Fruit fly (Drosophila melanogaster): ENCODE data around the gene CG8620.

Gene CG8620

dm6 chr3L:7136663-7137062, 21.2 kb upstream of the CG8620 start:
- TF ChIP-seq Myc (optimal IDR thresholded peaks at IDR 0.05) (no peak), Sin3A (optimal IDR thresholded peaks at IDR 0.05) (no peak), psq (optimal IDR thresholded peaks at IDR 0.05) (no peak), insv (optimal IDR thresholded peaks at IDR 0.05) (no peak)

- TF ChIP-seq psq (optimal IDR thresholded peaks at IDR 0.05) (no peak), ttk (optimal IDR thresholded peaks at IDR 0.05) (no peak), Sin3A (optimal IDR thresholded peaks at IDR 0.05) (no peak), Myc (optimal IDR thresholded peaks at IDR 0.05) (no peak), insv (optimal IDR thresholded peaks at IDR 0.05) (no peak), h (optimal IDR thresholded peaks at IDR 0.05) (no peak)
Observed at dm6 chr3L:7137613-7138189, 20.2 kb upstream of the CG8620 start.

dm6 chr3L:7143283-7143682, 14.6 kb upstream of the CG8620 start:
- TF ChIP-seq ttk (optimal IDR thresholded peaks at IDR 0.05), result no peak
- TF ChIP-seq Myc (optimal IDR thresholded peaks at IDR 0.05), result no peak
- TF ChIP-seq insv (optimal IDR thresholded peaks at IDR 0.05), result no peak

- TF ChIP-seq insv (optimal IDR thresholded peaks at IDR 0.05) (no peak), Sin3A (optimal IDR thresholded peaks at IDR 0.05) (no peak), Myc (optimal IDR thresholded peaks at IDR 0.05) (no peak), h (optimal IDR thresholded peaks at IDR 0.05) (no peak), ttk (optimal IDR thresholded peaks at IDR 0.05) (no peak), psq (optimal IDR thresholded peaks at IDR 0.05) (no peak)
Observed at dm6 chr3L:7147796-7148195, 10.1 kb upstream of the CG8620 start.

dm6 chr3L:7149388-7149787, 8.5 kb upstream of the CG8620 start:
- TF ChIP-seq ttk (optimal IDR thresholded peaks at IDR 0.05), result no peak
- TF ChIP-seq insv (optimal IDR thresholded peaks at IDR 0.05), result no peak
- no peak for TF ChIP-seq Sin3A (optimal IDR thresholded peaks at IDR 0.05)
- TF ChIP-seq psq (optimal IDR thresholded peaks at IDR 0.05), result no peak
- TF ChIP-seq Myc (optimal IDR thresholded peaks at IDR 0.05), result no peak
- no peak for TF ChIP-seq h (optimal IDR thresholded peaks at IDR 0.05)

- TF ChIP-seq Sin3A (optimal IDR thresholded peaks at IDR 0.05) (no peak), ttk (optimal IDR thresholded peaks at IDR 0.05) (no peak), h (optimal IDR thresholded peaks at IDR 0.05) (no peak), insv (optimal IDR thresholded peaks at IDR 0.05) (no peak), Myc (optimal IDR thresholded peaks at IDR 0.05) (no peak), psq (optimal IDR thresholded peaks at IDR 0.05) (no peak)
Observed at dm6 chr3L:7149827-7150226, 8.1 kb upstream of the CG8620 start.

- TF ChIP-seq Myc (optimal IDR thresholded peaks at IDR 0.05) (no peak), ttk (optimal IDR thresholded peaks at IDR 0.05) (no peak), h (optimal IDR thresholded peaks at IDR 0.05) (no peak), psq (optimal IDR thresholded peaks at IDR 0.05) (no peak), Sin3A (optimal IDR thresholded peaks at IDR 0.05) (no peak), insv (optimal IDR thresholded peaks at IDR 0.05) (no peak)
Observed at dm6 chr3L:7150850-7151249, 7.0 kb upstream of the CG8620 start.

- TF ChIP-seq insv (optimal IDR thresholded peaks at IDR 0.05), result no peak
- TF ChIP-seq Myc (optimal IDR thresholded peaks at IDR 0.05), result no peak
- no peak for TF ChIP-seq psq (optimal IDR thresholded peaks at IDR 0.05)
- no peak for TF ChIP-seq h (optimal IDR thresholded peaks at IDR 0.05)
- no peak for TF ChIP-seq Sin3A (optimal IDR thresholded peaks at IDR 0.05)
- no peak for TF ChIP-seq ttk (optimal IDR thresholded peaks at IDR 0.05)
Observed at dm6 chr3L:7151521-7152465, 6.1 kb upstream of the CG8620 start.

dm6 chr3L:7153634-7154033, 4.3 kb upstream of the CG8620 start:
- TF ChIP-seq h (optimal IDR thresholded peaks at IDR 0.05) (no peak), psq (optimal IDR thresholded peaks at IDR 0.05) (no peak), insv (optimal IDR thresholded peaks at IDR 0.05) (no peak)

dm6 chr3L:7154249-7154648, 3.6 kb upstream of the CG8620 start:
- TF ChIP-seq Myc (optimal IDR thresholded peaks at IDR 0.05) (no peak), Sin3A (optimal IDR thresholded peaks at IDR 0.05) (no peak), h (optimal IDR thresholded peaks at IDR 0.05) (no peak), ttk (optimal IDR thresholded peaks at IDR 0.05) (no peak), insv (optimal IDR thresholded peaks at IDR 0.05) (no peak), psq (optimal IDR thresholded peaks at IDR 0.05) (no peak)

- no peak for TF ChIP-seq psq (optimal IDR thresholded peaks at IDR 0.05)
- no peak for TF ChIP-seq insv (optimal IDR thresholded peaks at IDR 0.05)
- TF ChIP-seq Myc (optimal IDR thresholded peaks at IDR 0.05), result no peak
- TF ChIP-seq Sin3A (optimal IDR thresholded peaks at IDR 0.05), result no peak
- no peak for TF ChIP-seq ttk (optimal IDR thresholded peaks at IDR 0.05)
Observed at dm6 chr3L:7155522-7155978, 2.3 kb upstream of the CG8620 start.

dm6 chr3L:7156239-7156638, 1.7 kb upstream of the CG8620 start:
- no peak for TF ChIP-seq ttk (optimal IDR thresholded peaks at IDR 0.05)
- TF ChIP-seq psq (optimal IDR thresholded peaks at IDR 0.05), result no peak
- no peak for TF ChIP-seq h (optimal IDR thresholded peaks at IDR 0.05)
- TF ChIP-seq Sin3A (optimal IDR thresholded peaks at IDR 0.05), result no peak
- no peak for TF ChIP-seq Myc (optimal IDR thresholded peaks at IDR 0.05)
- no peak for TF ChIP-seq insv (optimal IDR thresholded peaks at IDR 0.05)

- TF ChIP-seq ttk (optimal IDR thresholded peaks at IDR 0.05) (no peak), insv (optimal IDR thresholded peaks at IDR 0.05) (no peak), Myc (optimal IDR thresholded peaks at IDR 0.05) (no peak), Sin3A (optimal IDR thresholded peaks at IDR 0.05) (no peak), h (optimal IDR thresholded peaks at IDR 0.05) (no peak), psq (optimal IDR thresholded peaks at IDR 0.05) (no peak)
Observed at dm6 chr3L:7156890-7157289, 1.0 kb upstream of the CG8620 start, which contains the start of gene corn. corn (minus strand) TSS chr3L:7157073.

All from Kc167 (cell line).